Worm (Caenorhabditis elegans): Measurements from ENCODE around the gene rps-24.

- TF ChIP-seq hlh-11 (tag; optimal IDR thresholded peaks at IDR 0.05) (no peak), mdl-1 (tag; optimal IDR thresholded peaks at IDR 0.05) (no peak), unc-130 (GFP tag; optimal IDR thresholded peaks at IDR 0.05) (no peak), nhr-25 (tag; optimal IDR thresholded peaks at IDR 0.05; ENCODE audit: borderline replicate concordance, insufficient read depth) (no peak), nhr-10 (tag; optimal IDR thresholded peaks at IDR 0.05) (no peak), cey-2 (tag; optimal IDR thresholded peaks at IDR 0.05; ENCODE audit: borderline replicate concordance, insufficient read depth) (no peak), lim-7 (GFP tag; IDR thresholded peaks at IDR 0.05) (no peak), snpc-4 (tag; optimal IDR thresholded peaks at IDR 0.05) (no peak), nhr-11 (tag; optimal IDR thresholded peaks at IDR 0.05) (no peak), ama-1 (optimal IDR thresholded peaks at IDR 0.05) (no peak), unc-39 (tag; optimal IDR thresholded peaks at IDR 0.05) (no peak)
Observed at ce11 chrIV:373963-374362, 11.7 kb upstream of the rps-24 start.
